Worm (Caenorhabditis elegans) whole organism, young adult: ENCODE results near the gene F59B8.1.

Experiments
- B0019.2 ChIP-seq: fragments of 200-800 bp; sonication (Bioruptor generic); conservative IDR thresholded peaks from 2 replicates; pipeline ENCODE4 v1.3.6; 2022; ENCODE audit warnings: missing genetic modification reagents, missing genetic modification characterization, missing compliant biosample characterization
- B0336.3 ChIP-seq: fragments of 200-800 bp; sonication (Bioruptor generic); IDR thresholded peaks from 2 replicates; pipeline ENCODE4 v1.3.6; 2022; ENCODE audit warnings: missing genetic modification characterization, missing compliant biosample characterization
- C17E4.6 ChIP-seq: fragments of 200-800 bp; sonication (Bioruptor generic); IDR thresholded peaks from 2 replicates; pipeline ENCODE4 v1.3.6; 2022; ENCODE audit warnings: missing genetic modification reagents, missing genetic modification characterization, missing compliant biosample characterization
- F22D6.2 ChIP-seq: sonication (generic microtip); optimal IDR thresholded peaks from 2 replicates; lab custom pipeline; 2016; ENCODE audit warnings: mild to moderate bottlenecking, missing genetic modification characterization, missing compliant biosample characterization
- F49E8.2 ChIP-seq: sonication (generic microtip); optimal IDR thresholded peaks from 3 replicates; lab custom pipeline; 2017; ENCODE audit warnings: missing genetic modification characterization, mild to moderate bottlenecking, missing compliant biosample characterization, antibody characterized with exemption, moderate library complexity; ENCODE audit not compliant: insufficient read depth
- F52B5.7 ChIP-seq: sonication (generic microtip); optimal IDR thresholded peaks from 2 replicates; lab custom pipeline; 2016; ENCODE audit warnings: mild to moderate bottlenecking, missing genetic modification characterization, missing compliant biosample characterization
- T07F8.4 ChIP-seq: sonication (generic microtip); optimal IDR thresholded peaks from 2 replicates; lab custom pipeline; 2016; ENCODE audit warnings: mild to moderate bottlenecking, missing genetic modification characterization, moderate library complexity, missing compliant biosample characterization
- T26A5.8 ChIP-seq: sonication (generic microtip); optimal IDR thresholded peaks from 2 replicates; lab custom pipeline; 2016; ENCODE audit warnings: missing genetic modification characterization, missing compliant biosample characterization
- Y56A3A.18 ChIP-seq: fragments of 200-800 bp; sonication (Bioruptor generic); IDR thresholded peaks from 2 replicates; pipeline ENCODE4 v1.3.6; 2022; ENCODE audit warnings: missing genetic modification reagents, missing genetic modification characterization, missing compliant biosample characterization
- ZK185.1 ChIP-seq: sonication (generic microtip); optimal IDR thresholded peaks from 2 replicates; lab custom pipeline; 2016; ENCODE audit warnings: mild to moderate bottlenecking, missing genetic modification characterization, missing compliant biosample characterization; ENCODE audit not compliant: poor library complexity, severe bottlenecking
- akir-1 ChIP-seq: fragments of 200-800 bp; sonication (Bioruptor generic); optimal IDR thresholded peaks from 2 replicates; lab custom pipeline; 2018; ENCODE audit warnings: mild to moderate bottlenecking, missing genetic modification characterization, moderate library complexity, missing compliant biosample characterization
- ama-1 ChIP-seq, 3 experiments: fragments of 150-350 bp in 1 of 3; sonication (generic microtip) in 2 of 3; optimal IDR thresholded peaks; 2 replicates each; lab custom pipeline; 2014 to 2018; ENCODE audit warnings: missing biosample characterization in 2 of 3, missing genetic modification characterization in 2 of 3, missing genetic modification reagents in 2 of 3
- aptf-3 ChIP-seq: fragments of 200-800 bp; sonication (Bioruptor generic); IDR thresholded peaks from 2 replicates; pipeline ENCODE4 v1.3.6; 2022; ENCODE audit warnings: missing genetic modification characterization, missing compliant biosample characterization
- atf-7 ChIP-seq: sonication (generic microtip); optimal IDR thresholded peaks from 2 replicates; lab custom pipeline; 2017; ENCODE audit warnings: mild to moderate bottlenecking, missing genetic modification characterization, missing compliant biosample characterization
- attf-5 ChIP-seq: fragments of 200-800 bp; sonication (Bioruptor generic); optimal IDR thresholded peaks from 2 replicates; lab custom pipeline; 2018; ENCODE audit warnings: mild to moderate bottlenecking, missing genetic modification characterization, missing compliant biosample characterization
- attf-6 ChIP-seq: fragments of 200-800 bp; sonication (Bioruptor generic); IDR thresholded peaks from 2 replicates; pipeline ENCODE4 v1.3.6; 2022; ENCODE audit warnings: missing genetic modification reagents, missing genetic modification characterization, missing compliant biosample characterization
- bed-2 ChIP-seq: fragments of 200-800 bp; sonication (Bioruptor generic); IDR thresholded peaks from 2 replicates; pipeline ENCODE4 v1.3.6; 2022; ENCODE audit warnings: missing genetic modification reagents, missing genetic modification characterization, missing compliant biosample characterization
- cebp-1 ChIP-seq, 2 experiments: fragments of 200-800 bp in 1 of 2; sonication (Bioruptor generic) in 1 of 2; sonication (generic microtip) in 1 of 2; IDR thresholded peaks in 1 of 2; optimal IDR thresholded peaks in 1 of 2; 2 replicates each; pipeline versions ENCODE4 v1.3.6 to Lab custom; 2017 to 2022; ENCODE audit warnings: missing compliant biosample characterization in 2 of 2, missing genetic modification characterization in 2 of 2, mild to moderate bottlenecking in 1 of 2, missing genetic modification reagents in 1 of 2, moderate library complexity in 1 of 2
- cebp-2 ChIP-seq: fragments of 200-800 bp; sonication (Bioruptor generic); IDR thresholded peaks from 2 replicates; pipeline ENCODE4 v1.3.6; 2022; ENCODE audit warnings: missing genetic modification characterization, missing compliant biosample characterization
- ceh-100 ChIP-seq: fragments of 200-800 bp; sonication (Bioruptor generic); IDR thresholded peaks from 2 replicates; pipeline ENCODE4 v1.3.6; 2022; ENCODE audit warnings: missing genetic modification reagents, missing genetic modification characterization, missing compliant biosample characterization
- ceh-40 ChIP-seq: fragments of 200-800 bp; sonication (Bioruptor generic); IDR thresholded peaks from 2 replicates; pipeline ENCODE4 v1.3.6; 2022; ENCODE audit warnings: missing genetic modification characterization, missing compliant biosample characterization
- ceh-79 ChIP-seq: sonication (generic microtip); optimal IDR thresholded peaks from 2 replicates; lab custom pipeline; 2017; ENCODE audit warnings: mild to moderate bottlenecking, missing genetic modification characterization, missing compliant biosample characterization
- dox-1 ChIP-seq: fragments of 200-800 bp; sonication (Bioruptor generic); IDR thresholded peaks from 2 replicates; pipeline ENCODE4 v1.3.6; 2022; ENCODE audit warnings: missing genetic modification reagents, missing genetic modification characterization, missing compliant biosample characterization
- efl-1 ChIP-seq: fragments of 150-350 bp; optimal IDR thresholded peaks from 2 replicates; lab custom pipeline; 2014; ENCODE audit warnings: missing biosample characterization, missing genetic modification reagents, missing genetic modification characterization
- egrh-3 ChIP-seq: fragments of 200-800 bp; sonication (Bioruptor generic); IDR thresholded peaks from 2 replicates; pipeline ENCODE4 v1.3.6; 2022; ENCODE audit warnings: missing genetic modification reagents, missing genetic modification characterization, missing compliant biosample characterization
- ekl-4 ChIP-seq: fragments of 200-800 bp; sonication (Bioruptor generic); IDR thresholded peaks from 2 replicates; pipeline ENCODE4 v1.3.6; 2022; ENCODE audit warnings: missing genetic modification reagents, missing genetic modification characterization, missing compliant biosample characterization
- hmg-20 ChIP-seq: fragments of 200-800 bp; sonication (Bioruptor generic); IDR thresholded peaks from 2 replicates; pipeline ENCODE4 v1.3.6; 2022; ENCODE audit warnings: missing genetic modification reagents, missing genetic modification characterization, missing compliant biosample characterization
- lin-26 ChIP-seq: fragments of 200-800 bp; sonication (Bioruptor generic); IDR thresholded peaks from 2 replicates; pipeline ENCODE4 v1.3.6; 2022; ENCODE audit warnings: missing genetic modification reagents, missing genetic modification characterization, missing compliant biosample characterization
- lin-40 ChIP-seq: sonication (generic microtip); optimal IDR thresholded peaks from 2 replicates; lab custom pipeline; 2016; ENCODE audit warnings: missing genetic modification characterization, mild to moderate bottlenecking, missing compliant biosample characterization, missing genotype, missing genetic modification reagents
- lir-1 ChIP-seq: fragments of 200-800 bp; sonication (Bioruptor generic); conservative IDR thresholded peaks from 2 replicates; pipeline ENCODE4 v1.3.6; 2022; ENCODE audit warnings: missing genetic modification reagents, missing genetic modification characterization, missing compliant biosample characterization
- madf-3 ChIP-seq: fragments of 200-800 bp; sonication (Bioruptor generic); IDR thresholded peaks from 2 replicates; pipeline ENCODE4 v1.3.6; 2022; ENCODE audit warnings: missing genetic modification reagents, missing genetic modification characterization, missing compliant biosample characterization
- madf-8 ChIP-seq: fragments of 200-800 bp; sonication (Bioruptor generic); conservative IDR thresholded peaks from 2 replicates; pipeline ENCODE4 v1.3.6; 2022; ENCODE audit warnings: missing genetic modification reagents, missing genetic modification characterization, missing compliant biosample characterization
- mxl-1 ChIP-seq: sonication (generic microtip); optimal IDR thresholded peaks from 2 replicates; lab custom pipeline; 2016; ENCODE audit warnings: missing genetic modification characterization, missing compliant biosample characterization
- nfya-1 ChIP-seq: sonication (generic microtip); optimal IDR thresholded peaks from 2 replicates; lab custom pipeline; 2017; ENCODE audit warnings: antibody characterized with exemption, missing compliant biosample characterization, missing genetic modification characterization, borderline replicate concordance; ENCODE audit not compliant: insufficient read depth
- nfya-2 ChIP-seq: fragments of 200-800 bp; sonication (Bioruptor generic); IDR thresholded peaks from 2 replicates; pipeline ENCODE4 v1.3.6; 2022; ENCODE audit warnings: missing genetic modification reagents, missing genetic modification characterization, missing compliant biosample characterization
- nfyb-1 ChIP-seq: fragments of 200-800 bp; sonication (Bioruptor generic); IDR thresholded peaks from 2 replicates; pipeline ENCODE4 v1.3.6; 2022; ENCODE audit warnings: missing genetic modification reagents, missing genetic modification characterization, missing compliant biosample characterization
- pbrm-1 ChIP-seq: fragments of 200-800 bp; sonication (Bioruptor generic); IDR thresholded peaks from 2 replicates; pipeline ENCODE4 v1.3.6; 2022; ENCODE audit warnings: missing genetic modification reagents, missing genetic modification characterization, missing compliant biosample characterization
- rec-8 ChIP-seq, 2 experiments: sonication (generic microtip); optimal IDR thresholded peaks; 2 replicates each; lab custom pipeline; 2016; ENCODE audit warnings: mild to moderate bottlenecking in 2 of 2, missing genetic modification characterization in 2 of 2, missing genetic modification reagents in 2 of 2, missing genotype in 2 of 2, missing biosample characterization in 1 of 2, missing compliant biosample characterization in 1 of 2, moderate library complexity in 1 of 2
- snpc-1.3 ChIP-seq: sonication (generic microtip); optimal IDR thresholded peaks from 2 replicates; lab custom pipeline; 2017; ENCODE audit warnings: missing genetic modification characterization, mild to moderate bottlenecking, missing compliant biosample characterization, antibody characterized with exemption, moderate library complexity, missing genotype, missing genetic modification reagents; ENCODE audit not compliant: insufficient read depth
- snpc-4 ChIP-seq, 5 experiments: fragments of 150-350 bp in 1 of 5; sonication (generic microtip) in 4 of 5; optimal IDR thresholded peaks; 2 replicates each; lab custom pipeline; 2014 to 2018; ENCODE audit warnings: missing genetic modification characterization in 5 of 5, missing biosample characterization in 3 of 5, antibody characterized with exemption in 2 of 5, mild to moderate bottlenecking in 2 of 5, missing compliant biosample characterization in 2 of 5, missing genotype in 2 of 5, moderate library complexity in 2 of 5, missing genetic modification reagents in 1 of 5
- xnd-1 ChIP-seq: sonication (generic microtip); optimal IDR thresholded peaks from 2 replicates; lab custom pipeline; 2016; ENCODE audit warnings: missing genotype, missing genetic modification reagents, missing genetic modification characterization, missing compliant biosample characterization
- zfh-2 ChIP-seq: fragments of 200-800 bp; sonication (Bioruptor generic); conservative IDR thresholded peaks from 2 replicates; pipeline ENCODE4 v1.3.6; 2022; ENCODE audit warnings: missing genetic modification reagents, missing genetic modification characterization, missing compliant biosample characterization
- ztf-28 ChIP-seq: fragments of 200-800 bp; sonication (Bioruptor generic); IDR thresholded peaks from 2 replicates; pipeline ENCODE4 v1.3.6; 2022; ENCODE audit warnings: missing genetic modification reagents, missing genetic modification characterization, missing compliant biosample characterization
- ztf-3 ChIP-seq: fragments of 200-800 bp; sonication (Bioruptor generic); optimal IDR thresholded peaks from 2 replicates; lab custom pipeline; 2018; ENCODE audit warnings: mild to moderate bottlenecking, missing genetic modification characterization, missing compliant biosample characterization

F59B8.1 gene

ce11 chrIV:9438753-9439152 is 10.7 kb downstream of the F59B8.1 start (continued):
- TF ChIP-seq egrh-3 (no peak), attf-5 (GFP tag; lab: Kevin White, UChicago) (no peak), hmg-20 (peak; percentile 53; the same call in 1 of the 2 replicates), lin-40 (tag; lab: Kevin White, UChicago) (peak; percentile 39), dox-1 (GFP tag; lab: Robert Waterston, UW) (no peak), ceh-79 (no peak), lin-26 (GFP tag; lab: Robert Waterston, UW) (peak; percentile 76), atf-7 (tag; lab: Kevin White, UChicago) (peak; percentile 23), nfyb-1 (peak; percentile 77), C17E4.6 (no peak), madf-3 (GFP tag; lab: Robert Waterston, UW) (peak; percentile 80), snpc-4 (GFP tag; optimal IDR thresholded peaks at IDR 0.05; lab: Kevin White, UChicago) (no peak), snpc-4 (tag; optimal IDR thresholded peaks at IDR 0.05; lab: Kevin White, UChicago) (peak in 2 of 4 experiments; percentile 68 to 84), F52B5.7 (tag; lab: Kevin White, UChicago) (no peak), Y56A3A.18 (GFP tag; lab: Robert Waterston, UW) (peak; percentile 83), bed-2 (GFP tag; lab: Robert Waterston, UW) (no peak), lir-1 (GFP tag; lab: Robert Waterston, UW) (no peak), F22D6.2 (tag; lab: Kevin White, UChicago) (no peak), T07F8.4 (tag; lab: Kevin White, UChicago) (no peak), ztf-3 (GFP tag; lab: Kevin White, UChicago) (no peak), ZK185.1 (tag; lab: Kevin White, UChicago) (peak; percentile 17), ekl-4 (GFP tag; lab: Robert Waterston, UW) (peak; percentile 78; the same call in 1 of the 2 replicates), T26A5.8 (tag; lab: Kevin White, UChicago) (no peak), efl-1 (GFP tag; lab: Kevin White, UChicago) (no peak), madf-8 (GFP tag; lab: Robert Waterston, UW) (no peak), zfh-2 (GFP tag; lab: Robert Waterston, UW) (no peak), akir-1 (GFP tag; lab: Kevin White, UChicago) (no peak), pbrm-1 (GFP tag; lab: Robert Waterston, UW) (peak; percentile 44; the same call in 1 of the 2 replicates), ceh-100 (GFP tag; lab: Robert Waterston, UW) (no peak), attf-6 (GFP tag; lab: Robert Waterston, UW) (peak; percentile 77), F49E8.2 (tag; lab: Kevin White, UChicago) (no peak), snpc-1.3 (tag; lab: Kevin White, UChicago) (peak; percentile 24), cebp-2 (GFP tag; lab: Robert Waterston, UW) (no peak), nfya-1 (tag; lab: Kevin White, UChicago) (no peak), B0019.2 (GFP tag; lab: Robert Waterston, UW) (no peak), xnd-1 (tag; lab: Kevin White, UChicago) (no peak)

ce11 chrIV:9440880-9441336 is 12.8 kb downstream of the F59B8.1 start, which contains the start of gene idh-1:
Gene idh-1, minus strand, starts transcription at chrIV:9441107.
- TF ChIP-seq B0019.2 (GFP tag; lab: Robert Waterston, UW) (peak; percentile 66; the same call in 1 of the 2 replicates), hmg-20 (no peak), cebp-1 (GFP tag; IDR thresholded peaks at IDR 0.05; lab: Robert Waterston, UW) (no peak), cebp-1 (tag; optimal IDR thresholded peaks at IDR 0.05; lab: Kevin White, UChicago) (peak; percentile 36), F49E8.2 (tag; lab: Kevin White, UChicago) (peak; percentile 13), ztf-28 (GFP tag; lab: Robert Waterston, UW) (no peak), ceh-100 (GFP tag; lab: Robert Waterston, UW) (peak; percentile 19; the same call in 1 of the 2 replicates), ama-1 (optimal IDR thresholded peaks at IDR 0.05; lab: Kevin White, UChicago) (peak; percentile 23), ama-1 (GFP tag; optimal IDR thresholded peaks at IDR 0.05; lab: Kevin White, UChicago) (no peak), pbrm-1 (GFP tag; lab: Robert Waterston, UW) (peak; percentile 72), T26A5.8 (tag; lab: Kevin White, UChicago) (no peak), aptf-3 (no peak), lir-1 (GFP tag; lab: Robert Waterston, UW) (no peak; the same call in 1 of the 2 replicates), rec-8 (tag; optimal IDR thresholded peaks at IDR 0.05; lab: Kevin White, UChicago) (no peak), B0336.3 (peak; percentile 71), ceh-40 (GFP tag; lab: Robert Waterston, UW) (no peak), nfya-2 (no peak), dox-1 (GFP tag; lab: Robert Waterston, UW) (peak; percentile 64; the same call in 1 of the 2 replicates), mxl-1 (tag; lab: Kevin White, UChicago) (no peak), xnd-1 (tag; lab: Kevin White, UChicago) (peak; percentile 77)
